Worm (Caenorhabditis elegans) whole organism, L3 larva: Measurements from ENCODE around the gene tbx-31.

Experiments
- egl-5 ChIP-seq: fragments of 150-350 bp; optimal IDR thresholded peaks from 2 replicates; lab custom pipeline; 2017; ENCODE audit warnings: missing biosample characterization, missing genetic modification reagents, missing genetic modification characterization, inconsistent platforms
- jun-1 ChIP-seq: fragments of 150-350 bp; optimal IDR thresholded peaks from 2 replicates; lab custom pipeline; 2014; ENCODE audit warnings: missing biosample characterization, missing genetic modification reagents, missing genetic modification characterization
- lin-39 ChIP-seq: fragments of 150-350 bp; optimal IDR thresholded peaks from 2 replicates; lab custom pipeline; 2018; ENCODE audit warnings: missing biosample characterization, missing genetic modification reagents, missing genetic modification characterization
- nhr-11 ChIP-seq: fragments of 150-350 bp; optimal IDR thresholded peaks from 2 replicates; lab custom pipeline; 2014; ENCODE audit warnings: missing biosample characterization, missing genetic modification characterization
- pha-4 ChIP-seq: fragments of 150-350 bp; optimal IDR thresholded peaks from 2 replicates; lab custom pipeline; 2014; ENCODE audit warnings: missing biosample characterization, missing genetic modification reagents, missing genetic modification characterization
- snpc-4 ChIP-seq: fragments of 150-350 bp; optimal IDR thresholded peaks from 2 replicates; lab custom pipeline; 2014; ENCODE audit warnings: missing biosample characterization, missing genetic modification characterization
- zag-1 ChIP-seq: fragments of 150-350 bp; optimal IDR thresholded peaks from 2 replicates; lab custom pipeline; 2014; ENCODE audit warnings: missing biosample characterization, missing genetic modification characterization

DNA sequence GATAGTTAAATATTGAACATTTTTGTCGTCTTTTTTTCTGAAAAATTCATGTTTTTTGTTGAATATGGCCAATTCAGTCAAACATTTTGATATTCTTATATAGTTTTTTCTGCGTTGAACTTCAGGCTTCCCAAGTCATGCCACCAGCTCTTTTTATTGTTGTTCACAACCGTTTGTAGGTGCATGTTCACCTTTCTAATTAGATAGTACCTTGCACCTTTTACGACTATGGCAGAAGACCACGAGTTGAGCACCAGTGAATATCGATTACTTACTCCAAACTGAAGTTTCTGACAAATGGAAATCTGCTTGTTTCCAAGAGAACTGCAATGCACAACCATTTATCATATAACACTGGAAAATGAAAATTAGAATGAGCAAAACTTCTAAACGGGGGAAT lies 1.9 kb upstream of the tbx-31 start:
- TF ChIP-seq jun-1 (tag; lab: Kevin White, UChicago): no peak
- TF ChIP-seq lin-39 (tag; lab: Kevin White, UChicago): no peak
- no peak for TF ChIP-seq snpc-4 (tag; lab: Kevin White, UChicago)
- no peak for TF ChIP-seq zag-1 (tag; lab: Kevin White, UChicago)
- no peak for TF ChIP-seq egl-5 (tag; lab: Kevin White, UChicago)
- no peak for TF ChIP-seq nhr-11
- no peak for TF ChIP-seq pha-4
